Worm (Caenorhabditis elegans): ENCODE measurements around the gene ebax-1.

Gene ebax-1

DNA sequence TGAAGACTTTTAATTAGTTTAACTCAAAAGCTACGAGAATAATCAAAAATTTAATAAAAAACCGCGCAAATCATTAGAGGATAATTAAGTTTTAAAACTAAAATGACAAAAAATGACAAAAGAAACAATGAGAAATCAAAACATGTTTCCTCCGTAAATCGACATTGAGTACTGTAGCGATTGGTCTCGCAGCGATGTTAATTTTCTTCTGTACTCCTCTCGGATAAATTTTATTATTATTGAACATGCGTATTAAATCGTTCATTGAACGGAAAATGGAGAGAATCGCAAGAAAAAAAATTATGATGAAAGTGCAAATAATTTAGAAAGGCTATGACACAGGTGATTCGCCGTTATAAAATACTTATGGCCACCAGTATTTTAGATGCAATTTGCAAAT lies 1.4 kb upstream of the ebax-1 start:
- TF ChIP-seq lsy-2 (tag; optimal IDR thresholded peaks at IDR 0.05) (no peak), M03D4.4 (tag; optimal IDR thresholded peaks at IDR 0.05) (no peak), mls-2 (tag; optimal IDR thresholded peaks at IDR 0.05) (no peak), tbx-8 (GFP tag; optimal IDR thresholded peaks at IDR 0.05) (no peak), ceh-39 (tag; optimal IDR thresholded peaks at IDR 0.05) (no peak), ceh-43 (GFP tag; optimal IDR thresholded peaks at IDR 0.05) (no peak), unc-120 (tag; optimal IDR thresholded peaks at IDR 0.05; ENCODE audit: poor library complexity, severe bottlenecking) (no peak), lin-13 (tag; optimal IDR thresholded peaks at IDR 0.05) (no peak), snpc-4 (tag; optimal IDR thresholded peaks at IDR 0.05) (no peak), nhr-2 (tag; optimal IDR thresholded peaks at IDR 0.05) (no peak), sptf-1 (tag; optimal IDR thresholded peaks at IDR 0.05) (no peak), nhr-237 (tag; optimal IDR thresholded peaks at IDR 0.05) (no peak), nhr-28 (tag; optimal IDR thresholded peaks at IDR 0.05) (no peak), mep-1 (tag; optimal IDR thresholded peaks at IDR 0.05) (no peak), blmp-1 (tag; optimal IDR thresholded peaks at IDR 0.05) (no peak), bed-3 (GFP tag; optimal IDR thresholded peaks at IDR 0.05) (no peak), nhr-76 (tag; optimal IDR thresholded peaks at IDR 0.05) (no peak)

DNA sequence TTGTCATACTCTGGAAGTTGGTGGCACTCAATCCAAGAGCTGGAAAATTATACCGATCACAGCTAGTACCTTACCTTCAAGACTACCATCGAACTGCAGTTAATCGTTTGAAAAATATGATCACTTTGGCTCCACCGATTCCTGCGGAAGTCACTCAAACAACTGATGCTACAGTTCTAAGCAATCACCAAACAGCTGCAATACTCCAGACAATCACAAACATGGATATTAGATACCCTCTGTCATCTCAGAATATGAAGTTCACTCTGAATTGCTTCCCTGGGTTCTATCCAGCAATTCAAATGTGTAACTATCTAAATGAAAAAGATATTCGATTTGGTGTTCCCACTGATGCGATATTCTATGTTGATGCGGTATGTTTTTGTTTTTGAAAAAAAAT lies 1.8 kb downstream of the ebax-1 start:
- TF ChIP-seq nhr-12 (tag; optimal IDR thresholded peaks at IDR 0.05) = no peak
- TF ChIP-seq elt-3 (tag; optimal IDR thresholded peaks at IDR 0.05) = no peak
- TF ChIP-seq ceh-43 (GFP tag; optimal IDR thresholded peaks at IDR 0.05) = no peak
- TF ChIP-seq zip-8 (tag; optimal IDR thresholded peaks at IDR 0.05) = no peak
- no peak for TF ChIP-seq ztf-11 (tag; optimal IDR thresholded peaks at IDR 0.05)
- no peak for TF ChIP-seq hlh-1 (tag; optimal IDR thresholded peaks at IDR 0.05)
- TF ChIP-seq ceh-83 (GFP tag; optimal IDR thresholded peaks at IDR 0.05) = no peak
- TF ChIP-seq cnd-1 (tag; optimal IDR thresholded peaks at IDR 0.05) = no peak
- TF ChIP-seq mep-1 (tag; optimal IDR thresholded peaks at IDR 0.05) = no peak
- TF ChIP-seq M03D4.4 (tag; optimal IDR thresholded peaks at IDR 0.05) = no peak
- no peak for TF ChIP-seq ces-1 (GFP tag; optimal IDR thresholded peaks at IDR 0.05)
- no peak for TF ChIP-seq flh-1 (GFP tag; optimal IDR thresholded peaks at IDR 0.05)
- TF ChIP-seq nhr-2 (tag; optimal IDR thresholded peaks at IDR 0.05) = no peak
- no peak for TF ChIP-seq drap-1 (GFP tag; optimal IDR thresholded peaks at IDR 0.05)
- no peak for TF ChIP-seq blmp-1 (tag; optimal IDR thresholded peaks at IDR 0.05)
- no peak for TF ChIP-seq lsy-2 (tag; optimal IDR thresholded peaks at IDR 0.05)
- no peak for TF ChIP-seq bed-3 (GFP tag; optimal IDR thresholded peaks at IDR 0.05)
- TF ChIP-seq mls-2 (tag; optimal IDR thresholded peaks at IDR 0.05) = no peak

DNA sequence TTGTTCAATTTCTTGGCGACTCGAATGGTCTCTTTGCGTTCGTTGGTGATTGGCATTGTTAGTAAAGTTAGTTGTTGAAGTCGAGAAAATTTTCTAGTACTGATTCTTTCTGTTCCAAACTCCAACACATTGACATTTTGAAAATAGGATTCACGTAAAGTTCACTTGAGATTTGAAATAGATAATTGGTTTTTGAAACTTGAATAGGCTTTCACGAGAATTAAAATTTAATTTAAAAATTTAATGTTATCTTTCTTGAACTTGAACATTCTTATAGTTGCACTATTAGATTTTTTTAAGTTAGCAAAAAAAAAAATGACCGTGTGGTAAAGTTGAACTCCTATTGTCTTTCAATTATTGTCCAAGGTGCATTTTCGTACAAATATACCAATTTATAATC lies 7.3 kb downstream of the ebax-1 start, which contains the start of gene R09E10.6:
Gene R09E10.6, minus strand, starts transcription at position 101 of the 400 bp plus-strand sequence.
- TF ChIP-seq pha-4 (tag; optimal IDR thresholded peaks at IDR 0.05) (no peak), zip-8 (tag; optimal IDR thresholded peaks at IDR 0.05) (no peak), nhr-76 (tag; optimal IDR thresholded peaks at IDR 0.05) (no peak), mab-5 (tag; optimal IDR thresholded peaks at IDR 0.05) (no peak), tbx-8 (GFP tag; optimal IDR thresholded peaks at IDR 0.05) (no peak), mls-2 (tag; optimal IDR thresholded peaks at IDR 0.05) (no peak), M03D4.4 (tag; optimal IDR thresholded peaks at IDR 0.05) (no peak), mep-1 (tag; optimal IDR thresholded peaks at IDR 0.05) (no peak), blmp-1 (tag; optimal IDR thresholded peaks at IDR 0.05) (no peak), ceh-43 (GFP tag; optimal IDR thresholded peaks at IDR 0.05) (no peak), nhr-28 (tag; optimal IDR thresholded peaks at IDR 0.05) (no peak), unc-62 (GFP tag; optimal IDR thresholded peaks at IDR 0.05) (no peak), ceh-39 (tag; optimal IDR thresholded peaks at IDR 0.05) (no peak), flh-1 (GFP tag; optimal IDR thresholded peaks at IDR 0.05) (no peak), drap-1 (GFP tag; optimal IDR thresholded peaks at IDR 0.05) (no peak), lsy-2 (tag; optimal IDR thresholded peaks at IDR 0.05) (no peak), unc-39 (tag; optimal IDR thresholded peaks at IDR 0.05) (no peak)

DNA sequence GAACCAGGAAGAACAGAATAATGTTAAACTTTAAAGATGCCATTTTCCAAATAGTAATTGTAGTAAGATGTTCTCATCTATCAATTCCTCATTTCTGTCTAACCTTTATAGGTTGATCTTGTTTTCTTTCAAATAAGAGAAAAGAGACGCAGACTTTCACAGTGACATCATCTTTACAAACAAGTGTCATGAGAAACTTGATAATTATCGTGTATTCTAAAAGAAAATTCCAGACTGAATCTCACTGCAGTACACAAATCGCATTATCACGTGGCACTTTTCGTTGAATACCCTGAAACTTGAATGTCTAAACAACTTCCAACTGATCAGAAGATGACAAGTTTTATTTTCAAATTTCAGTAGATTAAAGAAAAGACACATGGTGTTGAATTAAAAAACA lies 8.3 kb downstream of the ebax-1 start, which contains the start of gene R09E10.13:
Gene R09E10.13, minus strand, starts transcription at position 61 of the 400 bp plus-strand sequence.
- TF ChIP-seq unc-120 (tag; optimal IDR thresholded peaks at IDR 0.05; ENCODE audit: poor library complexity, severe bottlenecking) (no peak), snpc-4 (tag; optimal IDR thresholded peaks at IDR 0.05) (no peak), ceh-39 (tag; optimal IDR thresholded peaks at IDR 0.05) (no peak), sptf-1 (tag; optimal IDR thresholded peaks at IDR 0.05) (no peak), bed-3 (GFP tag; optimal IDR thresholded peaks at IDR 0.05) (no peak), unc-39 (tag; optimal IDR thresholded peaks at IDR 0.05) (no peak)

DNA sequence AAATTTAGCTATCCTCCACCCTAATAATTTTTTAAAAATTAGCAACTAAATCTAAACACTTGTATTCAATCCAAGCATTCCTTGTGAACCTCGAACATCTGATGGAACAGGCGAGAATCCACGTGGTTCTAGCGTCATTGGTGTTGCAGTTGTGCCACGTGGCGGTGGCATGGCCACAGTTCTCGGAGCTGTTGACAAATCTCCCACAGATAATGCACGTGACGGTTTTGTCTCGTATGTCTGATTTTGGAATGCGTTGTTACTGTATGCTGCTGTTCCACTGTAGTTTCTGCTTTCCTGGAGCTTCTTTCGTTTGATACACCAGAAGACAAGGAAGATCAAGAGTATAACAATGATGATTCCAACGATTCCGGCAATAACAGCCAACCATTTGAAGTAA lies 9.3 kb downstream of the ebax-1 start:
- no peak for TF ChIP-seq nhr-28 (tag; optimal IDR thresholded peaks at IDR 0.05)
- TF ChIP-seq ceh-39 (tag; optimal IDR thresholded peaks at IDR 0.05) = no peak
- no peak for TF ChIP-seq nhr-12 (tag; optimal IDR thresholded peaks at IDR 0.05)
- TF ChIP-seq ceh-43 (GFP tag; optimal IDR thresholded peaks at IDR 0.05) = no peak

All from whole organism, mixed stage, embryonic.